Worm (Caenorhabditis elegans): ENCODE data around the gene comt-2.
A peak's percentile ranks its signal among the peaks of the same experiment; 100 is the strongest.

The comt-2 gene

ce11 chrV:16483044-16483443 lies 11.2 kb downstream of the comt-2 start, which contains the start of gene F57E7.2 (continued):
- no peak for TF ChIP-seq unc-130 (tag; optimal IDR thresholded peaks at IDR 0.05)
- no peak for TF ChIP-seq C04F5.9 (tag; optimal IDR thresholded peaks at IDR 0.05)

ce11 chrV:16480919-16481630 lies 13.2 kb downstream of the comt-2 start, which contains the start of the genes F57E7.4 and spig-6:
TSS of gene F57E7.4 (minus strand) at chrV:16481019.
TSS of gene spig-6 (plus strand) at chrV:16481580.
- no peak for TF ChIP-seq irx-1 (tag; optimal IDR thresholded peaks at IDR 0.05)
- TF ChIP-seq nhr-47 (tag; optimal IDR thresholded peaks at IDR 0.05) = no peak
- no peak for TF ChIP-seq nhr-76 (tag; optimal IDR thresholded peaks at IDR 0.05)
- TF ChIP-seq mep-1 (tag; optimal IDR thresholded peaks at IDR 0.05) = no peak
- TF ChIP-seq grh-1 (GFP tag; IDR thresholded peaks at IDR 0.05) = no peak
- TF ChIP-seq skn-1 (tag; optimal IDR thresholded peaks at IDR 0.05) = no peak

ce11 chrV:16479275-16479674 lies 15.0 kb downstream of the comt-2 start, which contains the start of gene T08G3.11:
TSS of gene T08G3.11 (minus strand) at chrV:16479375.
- TF ChIP-seq efl-1 (optimal IDR thresholded peaks at IDR 0.05) (no peak), efl-1 (GFP tag; optimal IDR thresholded peaks at IDR 0.05 in 1 of 2) (peak in 1 of 2 experiments; percentile 16), nhr-20 (tag; optimal IDR thresholded peaks at IDR 0.05) (no peak)

ce11 chrV:16471995-16472563 lies 22.2 kb downstream of the comt-2 start, which contains the start of gene srw-35:
TSS of gene srw-35 (plus strand) at chrV:16472513.
- TF ChIP-seq fkh-4 (tag; optimal IDR thresholded peaks at IDR 0.05; ENCODE audit: borderline replicate concordance) = no peak
- no peak for TF ChIP-seq nhr-84 (tag; optimal IDR thresholded peaks at IDR 0.05)
- no peak for TF ChIP-seq C04F5.9 (tag; optimal IDR thresholded peaks at IDR 0.05)
- TF ChIP-seq ces-1 (GFP tag; optimal IDR thresholded peaks at IDR 0.05) = no peak
- no peak for TF ChIP-seq xbp-1 (tag; optimal IDR thresholded peaks at IDR 0.05)

ce11 chrV:16470916-16471315 lies 23.4 kb downstream of the comt-2 start, which contains the start of gene srh-138:
TSS of gene srh-138 (minus strand) at chrV:16471016.
- TF ChIP-seq ceh-82 (tag; optimal IDR thresholded peaks at IDR 0.05) (no peak), zip-4 (GFP tag; optimal IDR thresholded peaks at IDR 0.05) (no peak), ceh-90 (tag; optimal IDR thresholded peaks at IDR 0.05) (no peak), ets-5 (GFP tag; IDR thresholded peaks at IDR 0.05) (no peak), ceh-63 (GFP tag; optimal IDR thresholded peaks at IDR 0.05) (no peak), C16A3.4 (tag; optimal IDR thresholded peaks at IDR 0.05) (no peak), vab-15 (tag; optimal IDR thresholded peaks at IDR 0.05) (no peak), ces-1 (GFP tag; optimal IDR thresholded peaks at IDR 0.05) (no peak), mab-9 (GFP tag; IDR thresholded peaks at IDR 0.05) (no peak)

ce11 chrV:16467840-16468239 lies 26.4 kb downstream of the comt-2 start, which contains the start of gene sru-44:
TSS of gene sru-44 (minus strand) at chrV:16467940.
- no peak for TF ChIP-seq tbx-2 (tag; optimal IDR thresholded peaks at IDR 0.05)
- no peak for TF ChIP-seq egl-27 (tag; optimal IDR thresholded peaks at IDR 0.05)
- no peak for TF ChIP-seq C16A3.4 (tag; optimal IDR thresholded peaks at IDR 0.05)
- no peak for TF ChIP-seq lin-13 (GFP tag; optimal IDR thresholded peaks at IDR 0.05)
- no peak for TF ChIP-seq nhr-85 (tag)
- TF ChIP-seq irx-1 (tag; optimal IDR thresholded peaks at IDR 0.05) = no peak
- TF ChIP-seq mab-9 (GFP tag; IDR thresholded peaks at IDR 0.05) = no peak
- no peak for TF ChIP-seq pqm-1 (tag; optimal IDR thresholded peaks at IDR 0.05)
- no peak for TF ChIP-seq nhr-90 (tag; optimal IDR thresholded peaks at IDR 0.05; ENCODE audit: poor library complexity)
- no peak for TF ChIP-seq fos-1 (tag; optimal IDR thresholded peaks at IDR 0.05)
